Worm (Caenorhabditis elegans): ENCODE measurements around the gene C50E3.5.

C50E3.5 gene

DNA sequence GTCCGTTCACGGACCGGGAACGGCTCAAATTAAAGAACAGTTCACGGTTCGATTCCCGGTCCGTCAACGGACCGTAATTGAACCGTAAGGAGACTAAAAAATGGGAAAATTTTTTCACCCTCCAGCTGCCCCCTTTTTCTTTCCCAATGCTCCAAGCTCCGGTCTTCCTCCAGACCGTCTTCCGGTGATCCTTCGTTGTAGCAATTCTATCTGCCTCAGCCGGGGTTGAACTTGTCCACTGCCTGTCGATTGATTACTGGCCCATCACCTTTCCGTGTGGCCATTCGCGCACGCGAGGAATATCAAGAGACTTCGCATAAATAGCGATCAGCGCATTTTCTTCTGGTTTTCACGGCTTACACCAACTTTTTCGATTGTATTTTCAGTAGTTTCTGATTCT lies 39.3 kb upstream of the C50E3.5 start (continued):
- TF ChIP-seq Y95B8A.8 (GFP tag; IDR thresholded peaks at IDR 0.05) (peak; percentile 73), pbrm-1 (GFP tag; IDR thresholded peaks at IDR 0.05) (peak; percentile 69), madf-3 (GFP tag; IDR thresholded peaks at IDR 0.05) (peak; percentile 63; the same call in 1 of the 2 replicates), aptf-2 (GFP tag; conservative IDR thresholded peaks at IDR 0.05) (peak; percentile 78), ekl-4 (GFP tag; IDR thresholded peaks at IDR 0.05) (peak; percentile 83; the same call in 1 of the 2 replicates), tbp1 (GFP tag; optimal IDR thresholded peaks at IDR 0.05) (peak; percentile 85), hmg-20 (GFP tag; IDR thresholded peaks at IDR 0.05) (peak; percentile 36; the same call in 1 of the 2 replicates), lin-54 (GFP tag; optimal IDR thresholded peaks at IDR 0.05) (peak; percentile 57), Y56A3A.18 (GFP tag; IDR thresholded peaks at IDR 0.05) (peak; percentile 91), Y53F4B.3 (GFP tag; IDR thresholded peaks at IDR 0.05) (peak; percentile 62; the same call in 1 of the 2 replicates), rpc-1 (optimal IDR thresholded peaks at IDR 0.05) (peak; percentile 53), rpc-1 (tag; optimal IDR thresholded peaks at IDR 0.05) (peak; percentile 73), ceh-58 (GFP tag; IDR thresholded peaks at IDR 0.05) (peak; percentile 81; the same call in 1 of the 2 replicates), let-526 (GFP tag; IDR thresholded peaks at IDR 0.05) (peak; percentile 72; the same call in 1 of the 2 replicates), nfya-2 (GFP tag; IDR thresholded peaks at IDR 0.05) (0 out of 2 replicates have a peak, but pooled peaks have one; percentile 23), F37B4.10 (GFP tag; IDR thresholded peaks at IDR 0.05) (0 out of 2 replicates have a peak, but pooled peaks have one; percentile 11), nhr-90 (tag; optimal IDR thresholded peaks at IDR 0.05) (peak; percentile 58), ztf-22 (GFP tag; optimal IDR thresholded peaks at IDR 0.05) (peak; percentile 10), B0261.1 (tag; optimal IDR thresholded peaks at IDR 0.05) (peak; percentile 62), B0019.2 (GFP tag; conservative IDR thresholded peaks at IDR 0.05) (peak; percentile 53; the same call in 1 of the 2 replicates), lin-26 (GFP tag; IDR thresholded peaks at IDR 0.05) (peak; percentile 97), mcd-1 (GFP tag; IDR thresholded peaks at IDR 0.05) (peak; percentile 67), nhr-120 (GFP tag; IDR thresholded peaks at IDR 0.05) (peak; percentile 72; the same call in 1 of the 2 replicates), aptf-3 (GFP tag; IDR thresholded peaks at IDR 0.05) (peak; percentile 93), F39B2.1 (GFP tag; IDR thresholded peaks at IDR 0.05) (0 out of 2 replicates have a peak, but pooled peaks have one; percentile 38), mxl-1 (tag; optimal IDR thresholded peaks at IDR 0.05) (peak; percentile 47), hmg-1.2 (GFP tag; IDR thresholded peaks at IDR 0.05) (peak; percentile 57), F57A8.1 (GFP tag; optimal IDR thresholded peaks at IDR 0.05) (peak; percentile 36), lag-1 (GFP tag; IDR thresholded peaks at IDR 0.05) (0 out of 2 replicates have a peak, but pooled peaks have one; percentile 59), attf-6 (GFP tag; IDR thresholded peaks at IDR 0.05) (peak; percentile 49), egl-44 (GFP tag; IDR thresholded peaks at IDR 0.05) (peak; percentile 93)

DNA sequence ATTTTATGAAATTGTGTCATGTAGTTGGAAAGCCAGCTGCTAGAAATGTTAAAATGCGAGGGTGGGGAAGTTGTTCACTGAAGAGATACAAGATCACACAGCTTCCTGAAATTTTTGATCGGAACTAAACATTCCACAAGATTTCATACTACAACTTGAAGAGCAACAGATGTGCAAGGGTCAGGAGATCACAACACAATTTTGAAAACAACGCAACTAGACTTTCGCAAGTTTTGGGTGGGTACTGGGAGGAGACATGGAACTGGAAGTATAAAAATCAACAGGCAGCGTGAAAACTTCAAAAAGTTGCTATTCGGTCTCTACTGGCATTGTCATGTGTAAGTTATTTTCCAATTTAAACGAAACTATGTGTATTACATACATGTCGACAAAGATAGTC lies 36.0 kb upstream of the C50E3.5 start, which contains the start of gene F19F10.3:
TSS of gene F19F10.3 (plus strand) at position 301 of the 400 bp plus-strand sequence.
- no peak for TF ChIP-seq tbp1 (GFP tag; optimal IDR thresholded peaks at IDR 0.05)
- TF ChIP-seq F57A8.1 (GFP tag; optimal IDR thresholded peaks at IDR 0.05), result no peak
- no peak for TF ChIP-seq ceh-40 (GFP tag; IDR thresholded peaks at IDR 0.05)
- no peak for TF ChIP-seq Y53G8AR.9 (GFP tag; conservative IDR thresholded peaks at IDR 0.05)

DNA sequence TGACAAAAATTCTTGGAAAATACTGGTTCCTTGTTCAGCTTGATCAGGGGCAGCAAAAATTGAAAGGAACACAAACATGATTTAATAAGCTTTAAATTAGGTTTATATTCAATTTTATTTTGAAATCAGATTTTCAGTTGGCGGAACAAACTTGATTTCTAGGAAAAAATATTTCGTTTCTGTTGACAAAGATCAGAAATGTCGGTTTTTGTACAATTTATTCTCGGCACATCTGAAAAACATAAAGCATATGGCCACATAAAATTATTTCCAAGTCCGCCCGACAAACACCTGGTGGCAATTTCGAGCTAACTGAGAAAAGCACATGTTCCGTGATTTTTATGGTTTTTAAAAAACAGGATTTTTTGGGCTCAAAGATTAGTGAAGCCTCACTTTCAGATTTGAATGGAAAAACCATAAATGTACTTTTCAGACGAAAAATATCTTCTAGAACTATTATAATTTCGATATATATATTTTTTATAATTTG lies 33.9 kb upstream of the C50E3.5 start, which contains the start of gene ttr-10:
TSS of gene ttr-10 (minus strand) at position 51 of the 490 bp plus-strand sequence.
- no peak for TF ChIP-seq akir-1 (GFP tag; optimal IDR thresholded peaks at IDR 0.05)
- TF ChIP-seq pha-4 (tag; optimal IDR thresholded peaks at IDR 0.05), result no peak
- TF ChIP-seq mcd-1 (GFP tag; IDR thresholded peaks at IDR 0.05), result no peak
- TF ChIP-seq efl-1 (GFP tag; optimal IDR thresholded peaks at IDR 0.05), result no peak
- no peak for TF ChIP-seq snpc-4 (GFP tag; optimal IDR thresholded peaks at IDR 0.05)
- TF ChIP-seq snpc-4 (tag; optimal IDR thresholded peaks at IDR 0.05), result no peak
- TF ChIP-seq hmg-20 (GFP tag; IDR thresholded peaks at IDR 0.05), result no peak
- no peak for TF ChIP-seq madf-3 (GFP tag; IDR thresholded peaks at IDR 0.05)
- TF ChIP-seq madf-10 (tag; optimal IDR thresholded peaks at IDR 0.05), result no peak
- TF ChIP-seq Y53F4B.3 (GFP tag; IDR thresholded peaks at IDR 0.05), result no peak
- TF ChIP-seq K12H6.12 (tag; optimal IDR thresholded peaks at IDR 0.05), result no peak
- no peak for TF ChIP-seq F57C9.4 (tag; optimal IDR thresholded peaks at IDR 0.05)
- no peak for TF ChIP-seq F49E8.2 (tag; optimal IDR thresholded peaks at IDR 0.05; ENCODE audit: insufficient read depth)
- TF ChIP-seq Y53G8AR.9 (GFP tag; conservative IDR thresholded peaks at IDR 0.05), result no peak
- TF ChIP-seq sdz-38 (tag; optimal IDR thresholded peaks at IDR 0.05), result no peak
- no peak for TF ChIP-seq C06A6.2 (GFP tag; conservative IDR thresholded peaks at IDR 0.05)
- no peak for TF ChIP-seq let-526 (GFP tag; IDR thresholded peaks at IDR 0.05)
- TF ChIP-seq athp-1 (tag; optimal IDR thresholded peaks at IDR 0.05), result no peak
- TF ChIP-seq egrh-3 (GFP tag; IDR thresholded peaks at IDR 0.05), result no peak

Measured in whole organism, young adult.